Fruit fly (Drosophila melanogaster) whole organism, embryonic: ENCODE results near the gene CG43401.

Source experiments
- Abd-B ChIP-seq: fragments of 200-800 bp; sonication (Bioruptor generic); optimal IDR thresholded peaks from 2 replicates; lab custom pipeline; 2018; ENCODE audit warnings: missing biosample characterization, mild to moderate bottlenecking, missing genetic modification characterization, moderate library complexity
- Adf1 ChIP-seq: fragments of 200-800 bp; sonication (Bioruptor generic); IDR thresholded peaks from 2 replicates; pipeline ENCODE4 v1.3.6; 2022; ENCODE audit warnings: missing biosample characterization, missing genetic modification characterization
- Aef1 ChIP-seq: fragments of 200-800 bp; sonication (Bioruptor generic); IDR thresholded peaks from 3 replicates; pipeline ENCODE4 v1.3.6; 2022; ENCODE audit warnings: missing biosample characterization, missing genetic modification characterization
- Atf-2 ChIP-seq: fragments of 200-800 bp; sonication (Bioruptor generic); optimal IDR thresholded peaks from 2 replicates; lab custom pipeline; 2016; ENCODE audit warnings: missing biosample characterization, missing genetic modification characterization
- CG10267 ChIP-seq: fragments of 200-800 bp; sonication (Bioruptor generic); optimal IDR thresholded peaks from 2 replicates; lab custom pipeline; 2018; ENCODE audit warnings: missing biosample characterization, mild to moderate bottlenecking, missing genetic modification characterization, moderate library complexity
- CG10321 ChIP-seq: fragments of 200-800 bp; sonication (Bioruptor generic); IDR thresholded peaks from 2 replicates; pipeline ENCODE4 v1.3.6; 2022; ENCODE audit warnings: missing biosample characterization, missing genetic modification characterization
- CG10462 ChIP-seq: fragments of 200-800 bp; sonication (Bioruptor generic); optimal IDR thresholded peaks from 2 replicates; lab custom pipeline; 2016; ENCODE audit warnings: missing biosample characterization, missing genetic modification characterization
- CG10959 ChIP-seq: fragments of 200-800 bp; sonication (Bioruptor generic); IDR thresholded peaks from 2 replicates; pipeline ENCODE4 v1.3.6; 2022; ENCODE audit warnings: missing biosample characterization, missing genetic modification characterization
- CG11456 ChIP-seq: fragments of 200-800 bp; sonication (Bioruptor generic); IDR thresholded peaks from 3 replicates; pipeline ENCODE4 v1.3.6; 2022; ENCODE audit warnings: missing biosample characterization, missing genetic modification characterization
- CG11695 ChIP-seq: fragments of 200-800 bp; sonication (Bioruptor generic); IDR thresholded peaks from 3 replicates; pipeline ENCODE4 v1.3.6; 2022; ENCODE audit warnings: missing biosample characterization, missing genetic modification characterization
- CG12071 ChIP-seq: fragments of 200-800 bp; sonication (Bioruptor generic); optimal IDR thresholded peaks from 3 replicates; lab custom pipeline; 2018; ENCODE audit warnings: missing biosample characterization, mild to moderate bottlenecking, missing genetic modification characterization
- CG12299 ChIP-seq: fragments of 200-800 bp; sonication (Bioruptor generic); optimal IDR thresholded peaks from 2 replicates; lab custom pipeline; 2018; ENCODE audit warnings: missing biosample characterization, mild to moderate bottlenecking, missing genetic modification characterization
- CG14014 ChIP-seq: fragments of 200-800 bp; sonication (Bioruptor generic); IDR thresholded peaks from 2 replicates; pipeline ENCODE4 v1.3.6; 2022; ENCODE audit warnings: missing biosample characterization, missing genetic modification characterization
- CG1792 ChIP-seq: fragments of 200-800 bp; sonication (Bioruptor generic); optimal IDR thresholded peaks from 2 replicates; lab custom pipeline; 2016; ENCODE audit warnings: missing biosample characterization, missing genetic modification characterization
- CG31224 ChIP-seq: fragments of 200-800 bp; sonication (Bioruptor generic); IDR thresholded peaks from 2 replicates; pipeline ENCODE4 v1.3.6; 2022; ENCODE audit warnings: missing biosample characterization, missing genetic modification characterization
- CG32767 ChIP-seq: fragments of 200-800 bp; sonication (Bioruptor generic); IDR thresholded peaks from 2 replicates; pipeline ENCODE4 v1.3.6; 2022; ENCODE audit warnings: missing biosample characterization, missing genetic modification characterization
- CG33213 ChIP-seq: fragments of 200-800 bp; sonication (Bioruptor generic); optimal IDR thresholded peaks from 3 replicates; lab custom pipeline; 2016; ENCODE audit warnings: missing biosample characterization, missing genetic modification characterization
- CG3847 ChIP-seq: fragments of 200-800 bp; sonication (Bioruptor generic); IDR thresholded peaks from 2 replicates; pipeline ENCODE4 v1.3.6; 2022; ENCODE audit warnings: missing biosample characterization, missing genetic modification characterization
- CG4707 ChIP-seq: fragments of 200-800 bp; sonication (Bioruptor generic); optimal IDR thresholded peaks from 2 replicates; lab custom pipeline; 2018; ENCODE audit warnings: missing biosample characterization, mild to moderate bottlenecking, missing genetic modification characterization, moderate library complexity
- CG8089 ChIP-seq: fragments of 200-800 bp; sonication (Bioruptor generic); optimal IDR thresholded peaks from 3 replicates; lab custom pipeline; 2016; ENCODE audit warnings: missing biosample characterization, missing genetic modification characterization
- CG8281 ChIP-seq: fragments of 200-800 bp; sonication (Bioruptor generic); optimal IDR thresholded peaks from 2 replicates; lab custom pipeline; 2018; ENCODE audit warnings: missing biosample characterization, mild to moderate bottlenecking, missing genetic modification characterization, moderate library complexity
- CoRest ChIP-seq: fragments of 200-800 bp; sonication (Bioruptor generic); optimal IDR thresholded peaks from 3 replicates; lab custom pipeline; 2018; ENCODE audit warnings: missing biosample characterization, mild to moderate bottlenecking, missing genetic modification characterization, moderate library complexity
- GATAe ChIP-seq: fragments of 200-800 bp; sonication (Bioruptor generic); conservative IDR thresholded peaks from 2 replicates; pipeline ENCODE4 v1.3.6; 2022; ENCODE audit warnings: missing biosample characterization, missing genetic modification characterization
- Hand ChIP-seq: fragments of 200-800 bp; sonication (Bioruptor generic); optimal IDR thresholded peaks from 2 replicates; lab custom pipeline; 2017; ENCODE audit warnings: mild to moderate bottlenecking, missing biosample characterization, missing genetic modification reagents, missing genetic modification characterization
- Lim3 ChIP-seq: fragments of 200-800 bp; sonication (Bioruptor generic); IDR thresholded peaks from 2 replicates; pipeline ENCODE4 v1.3.6; 2022; ENCODE audit warnings: missing biosample characterization, missing genetic modification characterization
- MESR4 ChIP-seq: fragments of 200-800 bp; sonication (Bioruptor generic); optimal IDR thresholded peaks from 2 replicates; lab custom pipeline; 2018; ENCODE audit warnings: missing biosample characterization, mild to moderate bottlenecking, missing genetic modification characterization, moderate library complexity
- NK7.1 ChIP-seq: fragments of 200-800 bp; sonication (Bioruptor generic); optimal IDR thresholded peaks from 3 replicates; lab custom pipeline; 2016; ENCODE audit warnings: missing biosample characterization, missing genetic modification characterization
- Nf-YA ChIP-seq: fragments of 200-800 bp; sonication (Bioruptor generic); IDR thresholded peaks from 2 replicates; pipeline ENCODE4 v1.3.6; 2022; ENCODE audit warnings: missing biosample characterization, missing genetic modification characterization
- Ravus ChIP-seq: fragments of 200-800 bp; sonication (Bioruptor generic); IDR thresholded peaks from 2 replicates; pipeline ENCODE4 v1.3.6; 2022; ENCODE audit warnings: missing biosample characterization, missing genetic modification characterization
- Scr ChIP-seq: fragments of 200-800 bp; sonication (Bioruptor generic); IDR thresholded peaks from 2 replicates; pipeline ENCODE4 v1.3.6; 2022; ENCODE audit warnings: missing biosample characterization, missing genetic modification characterization; ENCODE audit not compliant: partially characterized antibody
- Side ChIP-seq: fragments of 200-800 bp; sonication (Bioruptor generic); optimal IDR thresholded peaks from 2 replicates; lab custom pipeline; 2016; ENCODE audit warnings: missing biosample characterization, missing genetic modification characterization
- Spps ChIP-seq: fragments of 200-800 bp; sonication (Bioruptor generic); optimal IDR thresholded peaks from 2 replicates; lab custom pipeline; 2018; ENCODE audit warnings: missing biosample characterization, mild to moderate bottlenecking, missing genetic modification characterization
- Trl ChIP-seq, 3 experiments: fragments of >200 bp in 2 of 3; fragments of 200-800 bp in 1 of 3; sonication (Bioruptor generic) in 1 of 3; optimal IDR thresholded peaks; 2 replicates in 1 of 3; 3 replicates in 2 of 3; lab custom pipeline; 2016 to 2017; ENCODE audit warnings: missing biosample characterization in 1 of 3, missing genetic modification characterization in 1 of 3
- al ChIP-seq: fragments of 200-800 bp; sonication (Bioruptor generic); IDR thresholded peaks from 2 replicates; pipeline ENCODE4 v1.3.6; 2022; ENCODE audit warnings: missing biosample characterization, missing genetic modification characterization
- bowl ChIP-seq: fragments of 200-800 bp; sonication (Bioruptor generic); IDR thresholded peaks from 2 replicates; pipeline ENCODE4 v1.3.6; 2022; ENCODE audit warnings: missing biosample characterization, missing genetic modification characterization
- btn ChIP-seq: fragments of 200-800 bp; sonication (Bioruptor generic); optimal IDR thresholded peaks from 2 replicates; lab custom pipeline; 2016; ENCODE audit warnings: missing biosample characterization, missing genetic modification characterization
- caup ChIP-seq: fragments of 200-800 bp; sonication (Bioruptor generic); optimal IDR thresholded peaks from 3 replicates; lab custom pipeline; 2017; ENCODE audit warnings: missing biosample characterization, mild to moderate bottlenecking, missing genetic modification characterization, moderate library complexity; ENCODE audit not compliant: severe bottlenecking
- ci ChIP-seq: fragments of 200-800 bp; sonication (Bioruptor generic); IDR thresholded peaks from 3 replicates; pipeline ENCODE4 v1.3.6; 2022; ENCODE audit warnings: missing biosample characterization, missing genetic modification characterization
- disco-r ChIP-seq: fragments of 200-800 bp; sonication (Bioruptor generic); optimal IDR thresholded peaks from 2 replicates; lab custom pipeline; 2016; ENCODE audit warnings: missing biosample characterization, missing genetic modification characterization
- dpn ChIP-seq, 2 experiments: fragments of 200-800 bp; sonication (Bioruptor generic); optimal IDR thresholded peaks; 3 replicates each; lab custom pipeline; 2016; ENCODE audit warnings: missing biosample characterization in 2 of 2, missing genetic modification characterization in 2 of 2
- emc ChIP-seq: fragments of 200-800 bp; sonication (Bioruptor generic); optimal IDR thresholded peaks from 2 replicates; lab custom pipeline; 2016; ENCODE audit warnings: missing biosample characterization, missing genetic modification characterization
- esg ChIP-seq: fragments of 200-800 bp; sonication (Bioruptor generic); conservative IDR thresholded peaks from 2 replicates; pipeline ENCODE4 v1.3.6; 2022; ENCODE audit warnings: missing biosample characterization, missing genetic modification characterization
- gro ChIP-seq: fragments of 200-800 bp; sonication (Bioruptor generic); optimal IDR thresholded peaks from 2 replicates; lab custom pipeline; 2016; ENCODE audit warnings: missing biosample characterization, missing genetic modification characterization
- kah ChIP-seq: fragments of 200-800 bp; sonication (Bioruptor generic); optimal IDR thresholded peaks from 2 replicates; lab custom pipeline; 2018; ENCODE audit warnings: missing biosample characterization, mild to moderate bottlenecking, missing genetic modification characterization
- klu ChIP-seq: fragments of 200-800 bp; sonication (Bioruptor generic); IDR thresholded peaks from 2 replicates; pipeline ENCODE4 v1.3.6; 2022; ENCODE audit warnings: missing biosample characterization, missing genetic modification characterization
- lab ChIP-seq: fragments of 200-800 bp; sonication (Bioruptor generic); optimal IDR thresholded peaks from 3 replicates; lab custom pipeline; 2017; ENCODE audit warnings: missing biosample characterization, missing genetic modification characterization, mild to moderate bottlenecking, moderate library complexity, missing genetic modification reagents
- pho ChIP-seq: fragments of 200-800 bp; sonication (Bioruptor generic); optimal IDR thresholded peaks from 2 replicates; lab custom pipeline; 2016; ENCODE audit warnings: missing biosample characterization, missing genetic modification characterization
- phol ChIP-seq: fragments of 200-800 bp; sonication (Bioruptor generic); optimal IDR thresholded peaks from 3 replicates; lab custom pipeline; 2018; ENCODE audit warnings: missing biosample characterization, mild to moderate bottlenecking, missing genetic modification characterization, moderate library complexity
- run ChIP-seq: fragments of 200-800 bp; sonication (Bioruptor generic); optimal IDR thresholded peaks from 3 replicates; lab custom pipeline; 2018; ENCODE audit warnings: missing biosample characterization, mild to moderate bottlenecking, missing genetic modification characterization
- tup ChIP-seq: fragments of 200-800 bp; sonication (Bioruptor generic); optimal IDR thresholded peaks from 2 replicates; lab custom pipeline; 2016; ENCODE audit warnings: missing biosample characterization, mild to moderate bottlenecking, missing genetic modification characterization, moderate library complexity
- zen2 ChIP-seq: fragments of 200-800 bp; sonication (Bioruptor generic); IDR thresholded peaks from 3 replicates; pipeline ENCODE4 v1.3.6; 2022; ENCODE audit warnings: missing biosample characterization, missing genetic modification characterization; ENCODE audit not compliant: partially characterized antibody
- zfh1 ChIP-seq: fragments of 200-800 bp; sonication (Bioruptor generic); IDR thresholded peaks from 3 replicates; pipeline ENCODE4 v1.3.6; 2022; ENCODE audit warnings: missing biosample characterization, missing genetic modification characterization

Gene CG43401

DNA sequence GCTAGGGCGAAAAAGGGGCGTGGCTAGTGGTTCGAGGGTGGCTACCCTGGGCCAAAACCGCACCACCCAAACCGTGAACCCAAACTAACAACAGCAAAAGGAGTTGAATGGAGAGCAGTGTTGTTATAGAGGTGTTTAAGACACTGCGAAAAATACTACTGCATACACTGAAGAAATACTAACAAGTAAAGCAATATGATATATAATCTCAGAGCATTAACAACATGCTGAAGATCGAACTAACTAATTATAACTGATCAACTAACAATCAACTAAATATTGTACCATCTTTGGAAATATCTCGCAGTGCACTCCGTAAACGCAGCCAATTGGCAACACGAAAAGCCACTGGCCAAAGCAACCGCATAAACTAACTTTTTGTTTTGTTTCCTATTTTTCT, 34.7 kb upstream of the CG43401 start (continued):
- TF ChIP-seq CG14014: no peak
- TF ChIP-seq Abd-B (GFP tag; lab: Kevin White, UChicago): no peak
- TF ChIP-seq Side (GFP tag; lab: Kevin White, UChicago): no peak
- TF ChIP-seq tup (GFP tag; lab: Kevin White, UChicago): no peak
- TF ChIP-seq CG33213 (GFP tag; lab: Kevin White, UChicago): no peak
- peak; percentile 17 for TF ChIP-seq CoRest (tag; lab: Kevin White, UChicago)
- TF ChIP-seq CG4707 (GFP tag; lab: Kevin White, UChicago): no peak
- TF ChIP-seq pho (GFP tag; lab: Kevin White, UChicago): no peak
- no peak for TF ChIP-seq Atf-2 (GFP tag; lab: Kevin White, UChicago)
- TF ChIP-seq gro (GFP tag; lab: Kevin White, UChicago): no peak
- TF ChIP-seq CG3847 (GFP tag; lab: Robert Waterston, UW): no peak
- TF ChIP-seq esg (GFP tag; lab: Robert Waterston, UW): 0 out of 2 replicates have a peak, but pooled peaks have one; percentile 6
- TF ChIP-seq Trl (optimal IDR thresholded peaks at IDR 0.05; lab: Kevin White, UChicago): no peak
- no peak for TF ChIP-seq Trl (GFP tag; optimal IDR thresholded peaks at IDR 0.05; lab: Kevin White, UChicago)
- no peak for TF ChIP-seq btn
- TF ChIP-seq ci (GFP tag; lab: Robert Waterston, UW): 0 out of 3 replicates have a peak, but pooled peaks have one; percentile 53
- no peak for TF ChIP-seq Scr (GFP tag; lab: Robert Waterston, UW)
- TF ChIP-seq Spps (tag; lab: Kevin White, UChicago): no peak
- no peak for TF ChIP-seq Lim3 (GFP tag; lab: Robert Waterston, UW)
- TF ChIP-seq CG11456 (GFP tag; lab: Robert Waterston, UW): no peak
- no peak for TF ChIP-seq CG8281
- no peak for TF ChIP-seq kah
- TF ChIP-seq klu: no peak
- no peak for TF ChIP-seq CG1792 (GFP tag; lab: Kevin White, UChicago)
- TF ChIP-seq CG10321: no peak
- no peak for TF ChIP-seq disco-r (GFP tag; lab: Kevin White, UChicago)
- TF ChIP-seq zen2 (GFP tag; lab: Robert Waterston, UW): no peak
- no peak for TF ChIP-seq CG12299 (tag; lab: Kevin White, UChicago)
- TF ChIP-seq Adf1 (GFP tag; lab: Robert Waterston, UW): no peak
- TF ChIP-seq CG31224 (GFP tag; lab: Robert Waterston, UW): no peak
- peak in 1 of 2 experiments; percentile 10 for TF ChIP-seq dpn (GFP tag; optimal IDR thresholded peaks at IDR 0.05; lab: Kevin White, UChicago)
- no peak for TF ChIP-seq bowl (GFP tag; lab: Robert Waterston, UW)
- TF ChIP-seq Hand (GFP tag; lab: Kevin White, UChicago): no peak
- no peak for TF ChIP-seq Nf-YA (GFP tag; lab: Robert Waterston, UW)
- no peak for TF ChIP-seq run (tag; lab: Kevin White, UChicago)
- TF ChIP-seq lab: no peak
- TF ChIP-seq NK7.1 (GFP tag; lab: Kevin White, UChicago): no peak
- no peak for TF ChIP-seq zfh1
- TF ChIP-seq Ravus: no peak
- TF ChIP-seq CG10462 (GFP tag; lab: Kevin White, UChicago): no peak
- peak; percentile 9 for TF ChIP-seq phol (tag; lab: Kevin White, UChicago)
- TF ChIP-seq CG10959 (GFP tag; lab: Robert Waterston, UW): no peak
- no peak for TF ChIP-seq CG11695 (GFP tag; lab: Robert Waterston, UW)
- TF ChIP-seq GATAe (GFP tag; lab: Robert Waterston, UW): no peak
- TF ChIP-seq al (GFP tag; lab: Robert Waterston, UW): no peak
- TF ChIP-seq Aef1 (GFP tag; lab: Robert Waterston, UW): no peak
- no peak for TF ChIP-seq CG12071
- TF ChIP-seq MESR4 (GFP tag; lab: Kevin White, UChicago): no peak
- no peak for TF ChIP-seq CG32767 (GFP tag; lab: Robert Waterston, UW)
- TF ChIP-seq CG10267 (tag; lab: Kevin White, UChicago): no peak
- no peak for TF ChIP-seq caup (GFP tag; lab: Kevin White, UChicago)
- TF ChIP-seq emc (GFP tag; lab: Kevin White, UChicago): no peak
- TF ChIP-seq CG8089: no peak
